Fruit fly (Drosophila melanogaster) whole organism, adult: ENCODE measurements around the gene CG45413.

Source experiments
- CG11617 ChIP-seq: fragments of 200-800 bp; sonication (Bioruptor generic); optimal IDR thresholded peaks from 2 replicates; lab custom pipeline; 2017; ENCODE audit warnings: mild to moderate bottlenecking, missing biosample characterization, missing genetic modification reagents, missing genetic modification characterization
- CG12768 ChIP-seq: fragments of 200-800 bp; sonication (Bioruptor generic); optimal IDR thresholded peaks from 2 replicates; lab custom pipeline; 2017; ENCODE audit warnings: missing biosample characterization, missing genetic modification characterization, mild to moderate bottlenecking, moderate library complexity, missing genetic modification reagents
- CG14711 ChIP-seq: fragments of 200-800 bp; sonication (Bioruptor generic); optimal IDR thresholded peaks from 2 replicates; lab custom pipeline; 2018; ENCODE audit warnings: missing biosample characterization, mild to moderate bottlenecking, missing genetic modification characterization, moderate library complexity
- CG1620 ChIP-seq: fragments of 200-800 bp; sonication (Bioruptor generic); optimal IDR thresholded peaks from 2 replicates; lab custom pipeline; 2016; ENCODE audit warnings: missing biosample characterization, missing genetic modification characterization
- CG33017 ChIP-seq: fragments of 200-800 bp; sonication (Bioruptor generic); optimal IDR thresholded peaks from 2 replicates; lab custom pipeline; 2018; ENCODE audit warnings: missing biosample characterization, mild to moderate bottlenecking, missing genetic modification characterization, moderate library complexity
- CG5204 ChIP-seq: fragments of 200-800 bp; sonication (Bioruptor generic); optimal IDR thresholded peaks from 2 replicates; lab custom pipeline; 2016; ENCODE audit warnings: missing biosample characterization, missing genetic modification characterization
- CG7045 ChIP-seq: fragments of 200-800 bp; sonication (Bioruptor generic); optimal IDR thresholded peaks from 2 replicates; lab custom pipeline; 2017; ENCODE audit warnings: missing biosample characterization, mild to moderate bottlenecking, missing genetic modification characterization
- CG7101 ChIP-seq: fragments of 200-800 bp; sonication (Bioruptor generic); optimal IDR thresholded peaks from 2 replicates; lab custom pipeline; 2018; ENCODE audit warnings: missing biosample characterization, mild to moderate bottlenecking, missing genetic modification characterization, moderate library complexity
- Clk ChIP-seq: fragments of 200-800 bp; sonication (Bioruptor generic); optimal IDR thresholded peaks from 2 replicates; lab custom pipeline; 2017; ENCODE audit warnings: missing biosample characterization, missing genetic modification characterization
- Crg-1 ChIP-seq: fragments of 200-800 bp; sonication (Bioruptor generic); optimal IDR thresholded peaks from 2 replicates; lab custom pipeline; 2016; ENCODE audit warnings: missing biosample characterization, missing genetic modification characterization
- Hr96 ChIP-seq: fragments of 200-800 bp; sonication (Bioruptor generic); optimal IDR thresholded peaks from 2 replicates; lab custom pipeline; 2016; ENCODE audit warnings: missing biosample characterization, missing genetic modification characterization
- Mnt ChIP-seq: fragments of 200-800 bp; sonication (Bioruptor generic); optimal IDR thresholded peaks from 2 replicates; lab custom pipeline; 2016; ENCODE audit warnings: missing biosample characterization, mild to moderate bottlenecking, missing genetic modification characterization
- bab1 ChIP-seq: fragments of 200-800 bp; sonication (Bioruptor generic); optimal IDR thresholded peaks from 3 replicates; lab custom pipeline; 2019; ENCODE audit warnings: missing biosample characterization, mild to moderate bottlenecking, missing genetic modification characterization, moderate library complexity
- cic ChIP-seq: fragments of 200-800 bp; sonication (Bioruptor generic); optimal IDR thresholded peaks from 2 replicates; lab custom pipeline; 2017; ENCODE audit warnings: missing biosample characterization, mild to moderate bottlenecking, missing genetic modification characterization, moderate library complexity
- cnc ChIP-seq, 2 experiments: fragments of >200 bp; optimal IDR thresholded peaks; 2 replicates each; lab custom pipeline; 2017
- kay ChIP-seq: fragments of 200-800 bp; sonication (Bioruptor generic); peaks from one replicate; lab custom pipeline; 2016; ENCODE audit warnings: missing biosample characterization, missing genetic modification characterization, borderline replicate concordance
- ovo ChIP-seq: fragments of 200-800 bp; sonication (Bioruptor generic); optimal IDR thresholded peaks from 2 replicates; lab custom pipeline; 2016; ENCODE audit warnings: missing biosample characterization, missing genetic modification characterization
- pad ChIP-seq: fragments of 200-800 bp; sonication (Bioruptor generic); optimal IDR thresholded peaks from 3 replicates; lab custom pipeline; 2017; ENCODE audit warnings: missing biosample characterization, missing genetic modification characterization, mild to moderate bottlenecking, moderate library complexity, missing genetic modification reagents
- tj ChIP-seq: fragments of 200-800 bp; sonication (Bioruptor generic); optimal IDR thresholded peaks from 3 replicates; lab custom pipeline; 2017; ENCODE audit warnings: missing biosample characterization, mild to moderate bottlenecking, missing genetic modification characterization, moderate library complexity
- toe ChIP-seq: fragments of 200-800 bp; sonication (Bioruptor generic); optimal IDR thresholded peaks from 2 replicates; lab custom pipeline; 2016; ENCODE audit warnings: missing biosample characterization, missing genetic modification characterization

Gene CG45413

DNA sequence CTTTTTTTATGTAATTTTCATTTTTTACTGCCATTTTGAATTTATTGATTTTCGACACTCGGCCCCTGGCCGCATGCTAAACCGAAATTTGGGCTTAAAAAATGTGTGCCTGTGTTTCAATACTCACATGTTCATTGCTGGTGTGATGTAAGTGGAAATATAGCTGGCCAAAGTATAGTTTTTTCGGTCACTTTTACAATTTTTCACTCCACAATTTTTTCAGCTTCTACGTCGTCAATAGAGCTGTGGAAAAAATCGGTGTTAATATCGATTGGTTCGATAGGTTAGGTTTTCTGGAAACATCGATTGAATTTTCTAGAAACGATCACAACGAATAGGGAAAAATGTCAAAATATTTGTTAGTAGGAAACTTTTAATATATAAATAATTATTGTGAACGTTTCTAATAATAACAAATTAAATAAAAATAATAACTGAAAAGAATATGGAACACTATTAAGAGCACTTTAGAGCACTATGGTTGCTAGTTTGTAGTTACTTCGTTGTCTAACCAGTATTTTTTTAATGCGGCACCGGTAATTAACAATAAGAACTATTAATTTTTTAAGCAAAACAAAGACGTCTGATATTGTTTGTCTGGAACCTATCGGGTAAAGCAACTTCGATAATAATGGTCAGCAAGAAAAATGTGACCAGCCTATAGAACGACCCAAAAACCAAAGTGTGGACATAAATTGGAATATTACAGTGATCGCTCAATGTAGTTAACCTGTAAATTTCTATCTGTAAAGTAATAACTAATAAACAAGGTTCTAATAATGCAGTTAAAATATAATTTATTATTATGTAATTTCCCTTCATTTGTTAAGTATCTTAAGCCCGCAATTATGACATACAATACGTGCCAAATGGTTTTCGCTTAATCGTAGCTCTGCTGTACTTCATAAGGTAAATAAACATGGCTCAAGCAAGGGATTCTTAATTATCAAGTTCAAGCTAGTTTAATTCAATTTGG is 23.8 kb upstream of the CG45413 start, which contains the start of the genes CG10077 and CG9948:
Gene CG10077, minus strand, starts transcription at position 651 of the 976 bp plus-strand sequence.
Gene CG9948, plus strand, starts transcription at position 738 of the 976 bp plus-strand sequence.
- TF ChIP-seq CG12768 (GFP tag; lab: Kevin White, UChicago) (peak; percentile 89), cnc (optimal IDR thresholded peaks at IDR 0.05; lab: Kevin White, UChicago) (no peak), Clk (GFP tag; lab: Kevin White, UChicago) (peak; percentile 73), CG7101 (tag; lab: Kevin White, UChicago) (peak; percentile 91), cic (peak; percentile 25), CG1620 (GFP tag; lab: Kevin White, UChicago) (peak; percentile 78), CG33017 (peak; percentile 90), tj (GFP tag; lab: Kevin White, UChicago) (peak; percentile 63), Crg-1 (GFP tag; lab: Kevin White, UChicago) (peak; percentile 79), bab1 (peak; percentile 95), ovo (GFP tag; lab: Kevin White, UChicago) (peak; percentile 36), CG5204 (peak; percentile 80), Hr96 (GFP tag; lab: Kevin White, UChicago) (no peak), toe (GFP tag; lab: Kevin White, UChicago) (no peak), kay (GFP tag; lab: Kevin White, UChicago) (peak; percentile 90), CG14711 (tag; lab: Kevin White, UChicago) (peak; percentile 87), CG7045 (GFP tag; lab: Kevin White, UChicago) (peak; percentile 91), Mnt (peak; percentile 77), CG11617 (GFP tag; lab: Kevin White, UChicago) (peak; percentile 80), pad (GFP tag; lab: Kevin White, UChicago) (peak; percentile 64)

DNA sequence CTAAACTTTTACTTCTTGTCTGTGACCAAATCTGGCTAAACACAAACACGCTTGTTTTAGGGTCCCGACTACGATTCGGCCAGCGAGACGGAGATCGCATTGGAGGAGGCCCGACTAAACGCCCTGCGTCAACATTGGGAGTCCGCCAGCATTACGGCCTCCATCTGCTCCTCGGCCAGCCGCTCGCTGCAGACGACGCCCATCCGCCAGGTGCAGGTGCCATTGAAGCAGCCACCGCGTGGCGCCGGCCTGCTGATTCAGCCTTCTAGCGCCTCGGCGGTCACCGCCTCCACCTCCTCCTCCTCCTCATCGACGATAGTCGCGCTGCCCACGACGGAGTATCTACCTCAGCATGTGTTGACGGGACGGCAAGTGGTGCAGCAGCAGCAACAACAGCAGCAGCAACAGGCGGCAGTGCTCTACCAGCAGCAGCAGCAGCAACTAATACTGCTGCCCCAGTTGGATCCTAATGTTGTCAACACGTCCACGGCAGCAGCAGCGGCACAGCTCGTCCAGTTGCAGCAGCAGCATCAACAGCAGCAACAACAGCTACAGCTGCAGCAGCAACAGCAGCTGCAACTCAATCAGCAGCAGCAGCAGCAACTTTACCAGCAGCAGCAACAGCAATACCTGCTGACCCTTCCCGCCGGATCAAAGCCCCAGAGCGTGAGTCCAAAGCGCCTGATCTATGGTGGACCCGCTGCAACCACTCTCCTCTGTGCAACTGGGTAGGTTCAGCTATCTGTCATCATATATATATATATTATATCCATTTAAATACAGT is 15.6 kb upstream of the CG45413 start:
- TF ChIP-seq Mnt (no peak), Crg-1 (GFP tag; lab: Kevin White, UChicago) (no peak), Hr96 (GFP tag; lab: Kevin White, UChicago) (no peak), CG5204 (no peak), ovo (GFP tag; lab: Kevin White, UChicago) (no peak), CG11617 (GFP tag; lab: Kevin White, UChicago) (no peak), cnc (optimal IDR thresholded peaks at IDR 0.05; lab: Kevin White, UChicago) (no peak), CG7101 (tag; lab: Kevin White, UChicago) (no peak), CG12768 (GFP tag; lab: Kevin White, UChicago) (no peak), toe (GFP tag; lab: Kevin White, UChicago) (no peak), Clk (GFP tag; lab: Kevin White, UChicago) (no peak), kay (GFP tag; lab: Kevin White, UChicago) (no peak), pad (GFP tag; lab: Kevin White, UChicago) (no peak), bab1 (no peak), CG33017 (no peak), CG1620 (GFP tag; lab: Kevin White, UChicago) (no peak)

DNA sequence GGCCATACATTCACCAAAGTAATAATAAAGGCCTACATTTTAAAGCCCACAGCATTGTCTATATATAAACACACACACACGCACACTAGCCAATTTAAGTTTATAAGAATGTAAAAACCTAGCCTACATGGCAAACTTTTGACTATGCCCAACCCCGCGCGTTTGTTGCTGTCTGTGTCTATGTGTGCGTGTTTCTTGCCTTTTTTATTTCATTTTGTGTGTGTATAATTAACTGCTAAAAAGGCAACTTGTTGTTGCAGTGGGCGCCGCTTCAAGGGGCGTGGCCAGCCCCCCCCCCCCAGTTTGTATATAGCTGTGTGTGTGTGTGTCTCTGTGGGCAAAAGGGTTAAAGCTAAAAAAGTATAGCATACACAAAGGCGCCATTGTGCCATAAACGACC is 13.6 kb upstream of the CG45413 start:
- TF ChIP-seq Hr96 (GFP tag; lab: Kevin White, UChicago) (no peak), cic (no peak), CG7101 (tag; lab: Kevin White, UChicago) (no peak), toe (GFP tag; lab: Kevin White, UChicago) (no peak), cnc (optimal IDR thresholded peaks at IDR 0.05; lab: Kevin White, UChicago) (no peak), kay (GFP tag; lab: Kevin White, UChicago) (no peak), Mnt (no peak), tj (GFP tag; lab: Kevin White, UChicago) (no peak), CG33017 (no peak), CG1620 (GFP tag; lab: Kevin White, UChicago) (no peak)

DNA sequence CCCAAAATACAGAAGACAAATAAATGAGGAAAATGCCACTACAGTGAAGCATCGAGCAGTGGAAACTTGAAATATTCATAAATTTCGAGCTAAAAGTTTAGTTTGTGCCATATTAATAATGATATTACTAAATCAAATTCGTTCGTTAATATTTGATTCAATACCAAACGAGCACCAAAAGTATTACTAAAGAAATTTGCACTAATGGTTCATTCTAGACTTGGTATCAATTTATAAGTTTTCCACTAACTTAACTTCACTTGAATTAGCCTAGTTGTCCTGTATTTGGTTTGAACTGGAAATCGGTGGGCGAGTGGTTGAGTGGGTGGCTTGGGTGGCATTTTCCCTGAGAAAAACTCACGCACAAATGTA is 12.2 kb upstream of the CG45413 start:
- TF ChIP-seq toe (GFP tag; lab: Kevin White, UChicago), result no peak
- no peak for TF ChIP-seq CG7045 (GFP tag; lab: Kevin White, UChicago)
- no peak for TF ChIP-seq cic
- TF ChIP-seq kay (GFP tag; lab: Kevin White, UChicago), result no peak
- TF ChIP-seq Mnt, result no peak
- TF ChIP-seq Crg-1 (GFP tag; lab: Kevin White, UChicago), result no peak
- no peak for TF ChIP-seq bab1
- TF ChIP-seq Clk (GFP tag; lab: Kevin White, UChicago), result no peak
- TF ChIP-seq CG14711 (tag; lab: Kevin White, UChicago), result no peak
- TF ChIP-seq CG33017, result no peak
- no peak for TF ChIP-seq CG5204
- TF ChIP-seq pad (GFP tag; lab: Kevin White, UChicago), result no peak
- TF ChIP-seq tj (GFP tag; lab: Kevin White, UChicago), result no peak
- TF ChIP-seq CG1620 (GFP tag; lab: Kevin White, UChicago), result no peak
